Worm (Caenorhabditis elegans): ENCODE data around the gene F21H7.2.

DNA sequence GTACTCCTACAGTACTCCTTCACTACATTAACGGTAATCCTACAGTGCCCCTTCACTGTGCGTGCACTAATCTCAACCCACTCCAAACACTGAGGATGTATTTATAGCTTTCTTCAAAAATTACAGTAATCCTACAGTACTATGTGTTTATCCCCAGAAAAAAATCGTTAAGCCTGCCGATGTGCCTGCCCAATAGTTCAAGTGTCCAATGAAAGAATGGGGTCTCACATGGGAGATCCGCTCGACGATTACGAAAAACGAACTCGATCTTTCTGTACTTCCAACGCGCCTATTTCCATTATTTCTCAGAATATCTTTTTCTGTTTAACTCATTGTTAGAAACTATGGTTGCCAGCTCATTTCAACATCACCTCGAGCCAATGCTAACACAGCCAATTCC lies 28.3 kb upstream of the F21H7.2 start, which contains the start of gene nhr-218:
- no peak for TF ChIP-seq nhr-77 (tag; optimal IDR thresholded peaks at IDR 0.05)
- TF ChIP-seq zag-1 (tag; optimal IDR thresholded peaks at IDR 0.05), result no peak
- no peak for TF ChIP-seq pha-4 (tag; optimal IDR thresholded peaks at IDR 0.05)
- TF ChIP-seq ama-1 (optimal IDR thresholded peaks at IDR 0.05), result no peak
- TF ChIP-seq pqm-1 (tag; optimal IDR thresholded peaks at IDR 0.05), result no peak
- TF ChIP-seq nhr-11 (tag; optimal IDR thresholded peaks at IDR 0.05), result no peak
- no peak for TF ChIP-seq jun-1 (tag; optimal IDR thresholded peaks at IDR 0.05)
- no peak for TF ChIP-seq ZK546.5 (tag; optimal IDR thresholded peaks at IDR 0.05)
- TF ChIP-seq nhr-25 (tag; optimal IDR thresholded peaks at IDR 0.05), result no peak
- TF ChIP-seq nhr-76 (tag; optimal IDR thresholded peaks at IDR 0.05), result no peak
- TF ChIP-seq lin-15B (tag; optimal IDR thresholded peaks at IDR 0.05), result no peak
